Worm (Caenorhabditis elegans) whole organism, L4/young adult: ENCODE data around the gene clec-149.

Experiments
- dao-5 ChIP-seq: sonication (generic microtip); optimal IDR thresholded peaks from 2 replicates; lab custom pipeline; 2016; ENCODE audit warnings: missing genotype, missing genetic modification characterization, moderate library complexity, missing compliant biosample characterization
- him-1 ChIP-seq: sonication (generic microtip); optimal IDR thresholded peaks from 2 replicates; lab custom pipeline; 2016; ENCODE audit warnings: missing genotype, missing genetic modification reagents, missing genetic modification characterization, missing compliant biosample characterization

ce11 chrIII:832855-833504, 10.0 kb downstream of the clec-149 start, which contains the start of gene zip-2:
- TF ChIP-seq dao-5 (tag; lab: Kevin White, UChicago) (no peak), him-1 (tag; lab: Kevin White, UChicago) (no peak)
